Worm (Caenorhabditis elegans) whole organism, mixed stage, embryonic: ENCODE results near the gene T16G12.8.

ENCODE experiments used
- bed-3 ChIP-seq: fragments of 200-800 bp; sonication (Bioruptor generic); optimal IDR thresholded peaks from 3 replicates; lab custom pipeline; 2018; ENCODE audit warnings: mild to moderate bottlenecking, missing genetic modification characterization, moderate library complexity, missing compliant biosample characterization
- ces-1 ChIP-seq: fragments of 150-350 bp; optimal IDR thresholded peaks from 2 replicates; lab custom pipeline; 2014; ENCODE audit warnings: missing biosample characterization, missing genetic modification reagents, missing genetic modification characterization
- lin-13 ChIP-seq: fragments of 150-350 bp; optimal IDR thresholded peaks from 2 replicates; lab custom pipeline; 2014; ENCODE audit warnings: missing biosample characterization, missing genetic modification characterization
- mab-5 ChIP-seq: fragments of 150-350 bp; optimal IDR thresholded peaks from 2 replicates; lab custom pipeline; 2014; ENCODE audit warnings: missing biosample characterization, missing genetic modification characterization
- mep-1 ChIP-seq: fragments of 150-350 bp; optimal IDR thresholded peaks from 2 replicates; lab custom pipeline; 2017; ENCODE audit warnings: missing biosample characterization, missing genetic modification reagents, missing genetic modification characterization, inconsistent platforms
- nhr-12 ChIP-seq: fragments of 150-350 bp; optimal IDR thresholded peaks from 2 replicates; lab custom pipeline; 2014; ENCODE audit warnings: missing biosample characterization, missing genetic modification characterization
- sem-2 ChIP-seq: fragments of 200-800 bp; sonication (Bioruptor generic); optimal IDR thresholded peaks from 2 replicates; lab custom pipeline; 2018; ENCODE audit warnings: mild to moderate bottlenecking, missing genetic modification characterization, missing compliant biosample characterization
- unc-39 ChIP-seq: fragments of 150-350 bp; optimal IDR thresholded peaks from 2 replicates; lab custom pipeline; 2014; ENCODE audit warnings: missing biosample characterization, missing genetic modification characterization
- ztf-11 ChIP-seq: fragments of 150-350 bp; optimal IDR thresholded peaks from 2 replicates; lab custom pipeline; 2014; ENCODE audit warnings: missing biosample characterization, missing genetic modification characterization

ce11 chrIII:10018007-10018406, 41.1 kb upstream of the T16G12.8 start:
- TF ChIP-seq mab-5 (tag; lab: Kevin White, UChicago) (no peak), bed-3 (GFP tag; lab: Kevin White, UChicago) (no peak), ztf-11 (tag; lab: Kevin White, UChicago) (no peak), nhr-12 (tag; lab: Kevin White, UChicago) (no peak), unc-39 (no peak), ces-1 (GFP tag; lab: Kevin White, UChicago) (peak; percentile 95), mep-1 (tag; lab: Kevin White, UChicago) (no peak), lin-13 (tag; lab: Kevin White, UChicago) (no peak), sem-2 (GFP tag; lab: Kevin White, UChicago) (no peak)
